Worm (Caenorhabditis elegans): ENCODE data around the gene msp-78.

ce11 chrIV:9802711-9803110 is 32.9 kb downstream of the msp-78 start, which contains the start of gene fat-3:
- TF ChIP-seq ztf-29 (GFP tag; IDR thresholded peaks at IDR 0.05) (no peak), ref-1 (GFP tag; conservative IDR thresholded peaks at IDR 0.05) (no peak)

Measured in whole organism, midembryonic.